Worm (Caenorhabditis elegans) whole organism, mixed stage, embryonic: ENCODE results near the gene T11G6.3.
A peak's percentile ranks its signal among the peaks of the same experiment; 100 is the strongest.

ENCODE experiments used
- M03D4.4 ChIP-seq: sonication (generic microtip); optimal IDR thresholded peaks from 2 replicates; lab custom pipeline; 2017; ENCODE audit warnings: mild to moderate bottlenecking, missing genetic modification characterization, missing compliant biosample characterization
- bed-3 ChIP-seq: fragments of 200-800 bp; sonication (Bioruptor generic); optimal IDR thresholded peaks from 3 replicates; lab custom pipeline; 2018; ENCODE audit warnings: mild to moderate bottlenecking, missing genetic modification characterization, moderate library complexity, missing compliant biosample characterization
- blmp-1 ChIP-seq: fragments of 150-350 bp; optimal IDR thresholded peaks from 2 replicates; lab custom pipeline; 2014; ENCODE audit warnings: missing biosample characterization, missing genetic modification characterization
- ceh-39 ChIP-seq: fragments of 150-350 bp; optimal IDR thresholded peaks from 2 replicates; lab custom pipeline; 2014; ENCODE audit warnings: missing biosample characterization, missing genetic modification characterization
- ceh-43 ChIP-seq: fragments of 200-800 bp; sonication (Bioruptor generic); optimal IDR thresholded peaks from 2 replicates; lab custom pipeline; 2018; ENCODE audit warnings: mild to moderate bottlenecking, missing genetic modification characterization, moderate library complexity, missing compliant biosample characterization
- ceh-83 ChIP-seq: fragments of 200-800 bp; sonication (Bioruptor generic); optimal IDR thresholded peaks from 2 replicates; lab custom pipeline; 2018; ENCODE audit warnings: mild to moderate bottlenecking, missing genetic modification characterization, missing compliant biosample characterization
- ces-1 ChIP-seq: fragments of 150-350 bp; optimal IDR thresholded peaks from 2 replicates; lab custom pipeline; 2014; ENCODE audit warnings: missing biosample characterization, missing genetic modification reagents, missing genetic modification characterization
- cnd-1 ChIP-seq: fragments of 200-800 bp; sonication (Bioruptor generic); optimal IDR thresholded peaks from 2 replicates; lab custom pipeline; 2018; ENCODE audit warnings: mild to moderate bottlenecking, missing genetic modification characterization, missing compliant biosample characterization
- drap-1 ChIP-seq: fragments of 200-800 bp; sonication (Bioruptor generic); optimal IDR thresholded peaks from 3 replicates; lab custom pipeline; 2018; ENCODE audit warnings: mild to moderate bottlenecking, missing genetic modification characterization, missing compliant biosample characterization
- elt-1 ChIP-seq: sonication (generic microtip); optimal IDR thresholded peaks from 2 replicates; lab custom pipeline; 2017; ENCODE audit warnings: missing genetic modification characterization, mild to moderate bottlenecking, missing compliant biosample characterization, antibody characterized with exemption, moderate library complexity, borderline replicate concordance; ENCODE audit not compliant: insufficient read depth
- elt-3 ChIP-seq: fragments of 150-350 bp; optimal IDR thresholded peaks from 2 replicates; lab custom pipeline; 2014; ENCODE audit warnings: missing biosample characterization, missing genetic modification characterization
- flh-1 ChIP-seq: fragments of 200-800 bp; sonication (Bioruptor generic); optimal IDR thresholded peaks from 2 replicates; lab custom pipeline; 2018; ENCODE audit warnings: mild to moderate bottlenecking, missing genetic modification characterization, moderate library complexity, missing compliant biosample characterization
- ham-2 ChIP-seq: fragments of 200-800 bp; sonication (Bioruptor generic); optimal IDR thresholded peaks from 2 replicates; lab custom pipeline; 2018; ENCODE audit warnings: mild to moderate bottlenecking, missing genetic modification characterization, missing compliant biosample characterization
- hlh-1 ChIP-seq: fragments of 150-350 bp; optimal IDR thresholded peaks from 2 replicates; lab custom pipeline; 2014; ENCODE audit warnings: missing biosample characterization, missing genetic modification reagents, missing genetic modification characterization
- lin-13 ChIP-seq: fragments of 150-350 bp; optimal IDR thresholded peaks from 2 replicates; lab custom pipeline; 2014; ENCODE audit warnings: missing biosample characterization, missing genetic modification characterization
- lin-32 ChIP-seq: fragments of 200-800 bp; sonication (Bioruptor generic); optimal IDR thresholded peaks from 2 replicates; lab custom pipeline; 2018; ENCODE audit warnings: mild to moderate bottlenecking, missing genetic modification characterization, missing compliant biosample characterization
- mab-5 ChIP-seq: fragments of 150-350 bp; optimal IDR thresholded peaks from 2 replicates; lab custom pipeline; 2014; ENCODE audit warnings: missing biosample characterization, missing genetic modification characterization
- mep-1 ChIP-seq: fragments of 150-350 bp; optimal IDR thresholded peaks from 2 replicates; lab custom pipeline; 2017; ENCODE audit warnings: missing biosample characterization, missing genetic modification reagents, missing genetic modification characterization, inconsistent platforms
- mls-2 ChIP-seq: sonication (generic microtip); optimal IDR thresholded peaks from 2 replicates; lab custom pipeline; 2016; ENCODE audit warnings: mild to moderate bottlenecking, missing genetic modification characterization, moderate library complexity, missing compliant biosample characterization
- nhr-2 ChIP-seq: fragments of 150-350 bp; optimal IDR thresholded peaks from 2 replicates; lab custom pipeline; 2014; ENCODE audit warnings: missing biosample characterization, missing genetic modification characterization
- nhr-237 ChIP-seq: fragments of 150-350 bp; optimal IDR thresholded peaks from 2 replicates; lab custom pipeline; 2014; ENCODE audit warnings: missing biosample characterization, missing genetic modification characterization
- nhr-76 ChIP-seq: sonication (generic microtip); optimal IDR thresholded peaks from 2 replicates; lab custom pipeline; 2017; ENCODE audit warnings: missing biosample characterization, missing genetic modification characterization
- pha-4 ChIP-seq: fragments of 150-350 bp; optimal IDR thresholded peaks from 2 replicates; lab custom pipeline; 2018; ENCODE audit warnings: missing biosample characterization, missing genetic modification reagents, missing genetic modification characterization
- sem-2 ChIP-seq: fragments of 200-800 bp; sonication (Bioruptor generic); optimal IDR thresholded peaks from 2 replicates; lab custom pipeline; 2018; ENCODE audit warnings: mild to moderate bottlenecking, missing genetic modification characterization, missing compliant biosample characterization
- tbx-8 ChIP-seq: fragments of 200-800 bp; sonication (Bioruptor generic); optimal IDR thresholded peaks from 2 replicates; lab custom pipeline; 2018; ENCODE audit warnings: mild to moderate bottlenecking, missing genetic modification characterization, moderate library complexity, missing compliant biosample characterization
- unc-120 ChIP-seq: sonication (generic microtip); optimal IDR thresholded peaks from 2 replicates; lab custom pipeline; 2017; ENCODE audit warnings: missing genetic modification characterization, missing compliant biosample characterization; ENCODE audit not compliant: poor library complexity, severe bottlenecking
- unc-39 ChIP-seq: fragments of 150-350 bp; optimal IDR thresholded peaks from 2 replicates; lab custom pipeline; 2014; ENCODE audit warnings: missing biosample characterization, missing genetic modification characterization
- unc-62 ChIP-seq: fragments of 150-350 bp; optimal IDR thresholded peaks from 2 replicates; lab custom pipeline; 2014; ENCODE audit warnings: missing biosample characterization, missing genetic modification reagents, missing genetic modification characterization
- zip-8 ChIP-seq: fragments of 150-350 bp; optimal IDR thresholded peaks from 2 replicates; lab custom pipeline; 2014; ENCODE audit warnings: missing biosample characterization, missing genetic modification characterization
- ztf-11 ChIP-seq: fragments of 150-350 bp; optimal IDR thresholded peaks from 2 replicates; lab custom pipeline; 2014; ENCODE audit warnings: missing biosample characterization, missing genetic modification characterization

The T11G6.3 gene

DNA sequence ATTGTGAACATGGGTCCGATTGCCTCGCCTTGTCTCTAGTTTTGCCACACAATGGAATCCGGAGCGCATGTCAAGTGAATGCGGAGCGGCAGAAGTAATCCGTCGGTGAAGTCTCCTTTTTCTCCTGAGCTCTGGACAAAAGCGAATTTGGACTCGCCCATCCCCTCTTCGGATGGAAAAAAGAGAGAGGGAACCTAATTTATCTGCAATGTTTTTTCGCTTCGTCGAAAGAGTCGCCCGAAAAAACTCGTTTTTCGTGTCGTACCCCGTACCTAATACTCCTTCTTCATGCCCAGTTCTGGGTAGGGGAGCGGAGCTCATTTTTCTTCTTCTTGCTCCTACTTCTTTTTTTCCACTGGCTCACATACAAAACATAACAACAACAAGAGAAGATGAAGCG is 15.1 kb upstream of the T11G6.3 start:
- TF ChIP-seq M03D4.4 (tag; lab: Kevin White, UChicago) (no peak), ces-1 (peak; percentile 57)

DNA sequence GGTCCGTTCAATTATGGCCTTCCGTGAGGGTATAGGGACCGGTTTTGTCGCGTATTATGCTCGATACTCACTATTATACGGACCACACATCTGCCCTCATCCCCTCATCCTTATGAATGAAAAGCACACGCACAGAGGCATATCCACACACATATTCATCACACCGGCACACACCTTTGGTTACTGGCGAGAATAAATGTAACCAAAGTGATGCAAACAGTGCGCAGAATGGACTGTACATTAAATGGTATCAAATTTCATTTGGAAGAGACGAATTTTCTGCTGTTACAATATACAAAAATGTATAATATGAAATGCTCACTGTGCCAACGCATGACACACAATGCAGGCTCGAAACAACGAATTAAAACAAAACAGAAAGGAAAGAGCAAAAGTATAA is 14.6 kb upstream of the T11G6.3 start:
- TF ChIP-seq flh-1 (GFP tag; lab: Kevin White, UChicago) (no peak), ceh-39 (tag; lab: Kevin White, UChicago) (no peak), elt-1 (tag; lab: Kevin White, UChicago) (no peak), nhr-2 (peak; percentile 28)

DNA sequence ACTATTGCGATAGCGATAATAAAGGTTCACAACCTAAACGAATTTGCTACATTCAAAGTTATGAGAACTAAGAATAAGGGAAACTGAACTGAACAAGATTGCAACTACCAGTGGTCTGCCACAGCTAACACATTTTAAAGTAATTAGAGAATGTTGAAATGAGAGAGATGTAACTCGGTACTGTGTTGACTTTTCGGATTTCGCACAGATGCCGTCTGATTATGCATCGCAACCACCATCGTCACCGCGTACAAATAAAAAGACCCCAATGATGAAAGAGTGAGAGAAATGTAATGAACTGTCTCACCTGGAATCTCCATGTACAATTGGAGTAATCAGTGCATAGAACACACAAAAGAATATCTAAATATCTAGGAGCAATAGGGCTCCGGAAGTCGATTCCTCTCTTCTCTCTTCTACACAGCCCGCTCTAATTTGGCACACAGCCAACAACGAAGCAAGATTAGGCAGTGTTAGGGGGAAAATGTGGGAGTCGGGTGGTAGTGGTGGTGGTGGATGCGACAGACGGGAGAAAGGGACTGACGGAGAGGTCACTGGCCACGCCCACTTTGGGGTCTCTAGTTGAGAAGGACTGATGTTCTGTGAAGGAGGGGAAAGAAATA is 13.7 kb upstream of the T11G6.3 start, which contains the start of gene F13E9.11:
F13E9.11 (minus strand) TSS at position 507 of the 623 bp plus-strand sequence.
- TF ChIP-seq cnd-1 (tag; lab: Kevin White, UChicago) (peak; percentile 71), ces-1 (peak; percentile 37), mep-1 (tag; lab: Kevin White, UChicago) (peak; percentile 43), unc-120 (no peak), ztf-11 (tag; lab: Kevin White, UChicago) (peak; percentile 7)

DNA sequence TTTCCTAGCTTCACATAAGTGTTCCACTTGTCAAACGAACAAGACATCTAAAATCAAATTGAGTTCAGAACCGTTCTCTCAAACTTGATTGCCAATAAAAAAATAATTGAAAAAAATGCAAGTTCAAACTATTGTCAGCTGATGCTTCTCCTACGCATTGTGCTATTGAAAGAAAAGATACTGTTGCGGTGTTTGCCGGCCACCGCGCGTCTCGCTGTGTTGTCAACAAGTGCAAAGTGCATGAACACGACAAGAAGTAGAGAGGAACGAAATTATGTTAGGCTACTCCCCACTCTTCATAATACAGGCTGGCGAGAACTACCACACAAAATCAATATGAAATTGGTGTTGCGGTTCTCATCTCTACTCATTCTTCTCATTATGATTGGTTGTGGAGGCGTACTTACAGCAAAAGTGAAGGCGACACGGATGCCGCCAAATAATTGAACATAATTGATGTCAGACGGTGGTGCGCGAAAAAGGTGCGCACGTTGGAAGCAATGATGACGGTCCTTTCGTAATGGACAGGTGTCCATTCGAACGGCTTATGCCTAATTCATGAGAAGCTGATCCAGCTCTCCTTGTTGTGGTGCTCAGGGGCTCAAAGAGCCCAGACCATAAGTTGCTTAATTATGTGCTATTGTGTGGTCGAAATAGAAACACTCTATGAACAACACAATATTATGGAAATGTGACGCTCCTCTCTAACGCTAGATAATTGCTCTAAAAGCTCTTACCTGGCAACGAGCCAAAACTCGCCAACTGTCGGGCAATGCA is 12.5 kb upstream of the T11G6.3 start:
- TF ChIP-seq cnd-1 (tag; lab: Kevin White, UChicago) (no peak), mep-1 (tag; lab: Kevin White, UChicago) (no peak), pha-4 (peak; percentile 59), blmp-1 (tag; lab: Kevin White, UChicago) (no peak), hlh-1 (tag; lab: Kevin White, UChicago) (peak; percentile 2), ceh-83 (GFP tag; lab: Kevin White, UChicago) (no peak), lin-32 (GFP tag; lab: Kevin White, UChicago) (no peak), ceh-43 (peak; percentile 72), flh-1 (GFP tag; lab: Kevin White, UChicago) (no peak), mls-2 (peak; percentile 71), nhr-237 (no peak), drap-1 (GFP tag; lab: Kevin White, UChicago) (no peak), ham-2 (GFP tag; lab: Kevin White, UChicago) (peak; percentile 47), bed-3 (no peak), ces-1 (peak; percentile 18)

DNA sequence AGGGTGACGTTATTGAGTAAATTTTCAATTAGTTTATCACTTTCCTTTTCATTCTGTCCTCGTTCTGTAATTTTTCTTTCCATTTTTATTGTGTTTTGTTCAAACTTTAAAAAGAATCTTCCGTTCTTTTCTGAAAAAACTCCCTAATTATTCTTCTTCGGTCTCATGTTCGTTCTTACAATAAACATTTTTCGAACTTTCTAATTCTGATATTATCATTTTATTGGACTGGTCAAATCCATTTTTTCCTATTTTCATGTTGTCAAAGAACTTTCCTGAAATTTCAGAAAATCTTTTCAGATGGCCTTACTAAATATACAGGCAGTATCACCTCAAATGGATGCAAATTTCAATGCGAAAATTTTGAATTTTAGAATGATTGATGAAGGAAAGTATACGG is 9.0 kb upstream of the T11G6.3 start, which contains the start of gene nish-1:
nish-1 (plus strand) TSS at position 301 of the 400 bp plus-strand sequence.
- no peak for TF ChIP-seq sem-2 (GFP tag; lab: Kevin White, UChicago)
- TF ChIP-seq elt-1 (tag; lab: Kevin White, UChicago) = no peak
- no peak for TF ChIP-seq cnd-1 (tag; lab: Kevin White, UChicago)
- TF ChIP-seq ham-2 (GFP tag; lab: Kevin White, UChicago) = no peak
- TF ChIP-seq zip-8 (tag; lab: Kevin White, UChicago) = no peak
- TF ChIP-seq tbx-8 (GFP tag; lab: Kevin White, UChicago) = no peak
- no peak for TF ChIP-seq mab-5 (tag; lab: Kevin White, UChicago)
- TF ChIP-seq lin-32 (GFP tag; lab: Kevin White, UChicago) = no peak
- no peak for TF ChIP-seq nhr-2
- no peak for TF ChIP-seq M03D4.4 (tag; lab: Kevin White, UChicago)
- no peak for TF ChIP-seq flh-1 (GFP tag; lab: Kevin White, UChicago)
- no peak for TF ChIP-seq pha-4
- no peak for TF ChIP-seq lin-13 (tag; lab: Kevin White, UChicago)
- TF ChIP-seq unc-39 (tag; lab: Kevin White, UChicago) = no peak
- TF ChIP-seq ceh-39 (tag; lab: Kevin White, UChicago) = no peak

DNA sequence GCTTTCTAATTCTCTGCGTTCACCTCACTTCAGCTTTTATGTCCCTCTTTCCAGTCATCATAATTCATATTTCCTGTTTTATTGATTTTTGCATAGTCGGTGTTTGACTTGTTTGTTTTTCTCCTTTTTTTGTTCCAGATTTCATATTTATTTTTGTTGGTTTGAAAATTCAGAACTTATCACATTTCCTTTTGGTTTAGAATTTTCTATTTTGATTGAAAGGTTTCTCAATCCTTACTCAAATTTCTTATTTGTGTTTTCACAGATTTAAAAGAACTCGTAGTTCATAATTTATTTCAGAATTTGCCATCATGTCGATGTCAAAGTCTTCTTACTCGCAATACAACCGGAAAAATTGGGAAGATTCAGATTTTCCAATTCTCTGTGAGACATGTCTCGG is 6.1 kb upstream of the T11G6.3 start, which contains the start of gene rbm-22:
rbm-22 (plus strand) TSS at position 301 of the 400 bp plus-strand sequence.
- TF ChIP-seq mab-5 (tag; lab: Kevin White, UChicago) (no peak), nhr-237 (no peak), ceh-39 (tag; lab: Kevin White, UChicago) (no peak), ceh-83 (GFP tag; lab: Kevin White, UChicago) (no peak), drap-1 (GFP tag; lab: Kevin White, UChicago) (no peak), elt-1 (tag; lab: Kevin White, UChicago) (no peak), hlh-1 (tag; lab: Kevin White, UChicago) (no peak), ham-2 (GFP tag; lab: Kevin White, UChicago) (no peak), nhr-76 (tag; lab: Kevin White, UChicago) (no peak), elt-3 (tag; lab: Kevin White, UChicago) (no peak), unc-39 (tag; lab: Kevin White, UChicago) (no peak), lin-13 (tag; lab: Kevin White, UChicago) (no peak), flh-1 (GFP tag; lab: Kevin White, UChicago) (no peak), unc-120 (no peak), M03D4.4 (tag; lab: Kevin White, UChicago) (no peak), unc-62 (GFP tag; lab: Kevin White, UChicago) (no peak)
- TF ChIP-seq, all 35 proteins: peak for 0
